Worm (Caenorhabditis elegans) whole organism, L1 larva: ENCODE data around the gene acl-3.

Source experiments
- C04F5.9 ChIP-seq: sonication (generic microtip); optimal IDR thresholded peaks from 2 replicates; lab custom pipeline; 2016; ENCODE audit warnings: missing genetic modification characterization, missing compliant biosample characterization
- C16A3.4 ChIP-seq: fragments of 150-350 bp; optimal IDR thresholded peaks from 2 replicates; lab custom pipeline; 2014; ENCODE audit warnings: missing biosample characterization, missing genetic modification characterization
- Y116A8C.19 ChIP-seq: sonication (generic microtip); optimal IDR thresholded peaks from 2 replicates; lab custom pipeline; 2016; ENCODE audit warnings: missing compliant biosample characterization, missing genetic modification characterization, borderline replicate concordance
- aly-2 ChIP-seq: fragments of 150-350 bp; optimal IDR thresholded peaks from 2 replicates; lab custom pipeline; 2014; ENCODE audit warnings: missing biosample characterization, missing genetic modification characterization
- ama-1 ChIP-seq: fragments of 150-350 bp; optimal IDR thresholded peaks from 2 replicates; lab custom pipeline; 2014
- ceh-63 ChIP-seq: fragments of 200-800 bp; sonication (Bioruptor generic); optimal IDR thresholded peaks from 2 replicates; lab custom pipeline; 2018; ENCODE audit warnings: mild to moderate bottlenecking, missing genetic modification characterization, missing compliant biosample characterization
- ceh-82 ChIP-seq, 3 experiments: fragments of 150-350 bp in 1 of 3; sonication (generic microtip) in 2 of 3; optimal IDR thresholded peaks; 2 replicates each; lab custom pipeline; 2014 to 2017; ENCODE audit warnings: missing biosample characterization in 3 of 3, missing genetic modification characterization in 3 of 3
- ceh-90 ChIP-seq: sonication (generic microtip); optimal IDR thresholded peaks from 2 replicates; lab custom pipeline; 2016; ENCODE audit warnings: missing genetic modification characterization, missing compliant biosample characterization
- dsc-1 ChIP-seq: sonication (generic microtip); optimal IDR thresholded peaks from 2 replicates; lab custom pipeline; 2016; ENCODE audit warnings: mild to moderate bottlenecking, missing genetic modification characterization, missing compliant biosample characterization
- efl-1 ChIP-seq, 4 experiments: fragments of 150-350 bp; optimal IDR thresholded peaks in 3 of 4; peaks in 1 of 4; 1 replicate in 1 of 4; 2 replicates in 3 of 4; lab custom pipeline; 2014; ENCODE audit warnings: missing biosample characterization in 2 of 4, missing genetic modification characterization in 2 of 4, missing genetic modification reagents in 2 of 4
- elt-2 ChIP-seq: sonication (generic microtip); optimal IDR thresholded peaks from 2 replicates; lab custom pipeline; 2016; ENCODE audit warnings: missing genetic modification characterization, mild to moderate bottlenecking, inconsistent platforms, missing compliant biosample characterization, missing genetic modification reagents
- fkh-10 ChIP-seq: sonication (generic microtip); optimal IDR thresholded peaks from 2 replicates; lab custom pipeline; 2017; ENCODE audit warnings: missing biosample characterization, missing genetic modification reagents, missing genetic modification characterization
- fkh-8 ChIP-seq: sonication (generic microtip); optimal IDR thresholded peaks from 2 replicates; lab custom pipeline; 2016; ENCODE audit warnings: mild to moderate bottlenecking, missing genetic modification characterization, missing compliant biosample characterization
- fos-1 ChIP-seq: fragments of 150-350 bp; optimal IDR thresholded peaks from 2 replicates; lab custom pipeline; 2014; ENCODE audit warnings: missing biosample characterization, missing genetic modification characterization
- hpl-2 ChIP-seq: fragments of 150-350 bp; optimal IDR thresholded peaks from 2 replicates; lab custom pipeline; 2014; ENCODE audit warnings: missing biosample characterization, missing genetic modification reagents, missing genetic modification characterization
- irx-1 ChIP-seq: sonication (generic microtip); optimal IDR thresholded peaks from 2 replicates; lab custom pipeline; 2016; ENCODE audit warnings: missing genetic modification characterization, missing compliant biosample characterization
- jun-1 ChIP-seq: fragments of 150-350 bp; optimal IDR thresholded peaks from 2 replicates; lab custom pipeline; 2014; ENCODE audit warnings: missing biosample characterization, missing genetic modification reagents, missing genetic modification characterization
- lin-13 ChIP-seq: fragments of 150-350 bp; optimal IDR thresholded peaks from 2 replicates; lab custom pipeline; 2014; ENCODE audit warnings: missing biosample characterization, missing genetic modification reagents, missing genetic modification characterization
- lin-14 ChIP-seq: fragments of 200-800 bp; sonication (Bioruptor generic); optimal IDR thresholded peaks from 2 replicates; lab custom pipeline; 2018; ENCODE audit warnings: mild to moderate bottlenecking, missing genetic modification characterization, moderate library complexity, missing compliant biosample characterization
- lin-39 ChIP-seq: fragments of 150-350 bp; optimal IDR thresholded peaks from 2 replicates; lab custom pipeline; 2014; ENCODE audit warnings: missing biosample characterization, missing genetic modification reagents, missing genetic modification characterization
- lir-3 ChIP-seq: sonication (generic microtip); optimal IDR thresholded peaks from 2 replicates; lab custom pipeline; 2016; ENCODE audit warnings: mild to moderate bottlenecking, missing genetic modification characterization, moderate library complexity, missing compliant biosample characterization; ENCODE audit not compliant: poor library complexity
- lsy-2 ChIP-seq, 2 experiments: fragments of 150-350 bp; optimal IDR thresholded peaks; 2 replicates each; lab custom pipeline; 2014; ENCODE audit warnings: missing biosample characterization in 2 of 2, missing genetic modification characterization in 2 of 2
- mef-2 ChIP-seq: fragments of 150-350 bp; optimal IDR thresholded peaks from 2 replicates; lab custom pipeline; 2014; ENCODE audit warnings: missing biosample characterization, missing genetic modification characterization
- nhr-19 ChIP-seq: fragments of 200-800 bp; sonication (Bioruptor generic); conservative IDR thresholded peaks from 2 replicates; pipeline ENCODE4 v1.3.6; 2022; ENCODE audit warnings: missing genetic modification characterization, missing compliant biosample characterization
- nhr-20 ChIP-seq: sonication (generic microtip); optimal IDR thresholded peaks from 2 replicates; lab custom pipeline; 2016; ENCODE audit warnings: mild to moderate bottlenecking, missing genetic modification characterization, missing compliant biosample characterization
- nhr-237 ChIP-seq: fragments of 150-350 bp; optimal IDR thresholded peaks from 2 replicates; lab custom pipeline; 2014; ENCODE audit warnings: missing biosample characterization, missing genetic modification characterization
- nhr-28 ChIP-seq: fragments of 150-350 bp; optimal IDR thresholded peaks from 2 replicates; lab custom pipeline; 2014; ENCODE audit warnings: missing biosample characterization, missing genetic modification characterization
- nhr-71 ChIP-seq: sonication (generic microtip); optimal IDR thresholded peaks from 2 replicates; lab custom pipeline; 2016; ENCODE audit warnings: mild to moderate bottlenecking, missing genetic modification characterization, moderate library complexity, missing compliant biosample characterization
- nhr-90 ChIP-seq: sonication (generic microtip); optimal IDR thresholded peaks from 2 replicates; lab custom pipeline; 2016; ENCODE audit warnings: mild to moderate bottlenecking, missing genetic modification characterization, missing compliant biosample characterization; ENCODE audit not compliant: poor library complexity
- rnt-1 ChIP-seq: sonication (generic microtip); optimal IDR thresholded peaks from 2 replicates; lab custom pipeline; 2016; ENCODE audit warnings: mild to moderate bottlenecking, missing genetic modification characterization, moderate library complexity, missing compliant biosample characterization
- snpc-4 ChIP-seq: fragments of 150-350 bp; optimal IDR thresholded peaks from 2 replicates; lab custom pipeline; 2014; ENCODE audit warnings: missing biosample characterization, missing genetic modification characterization
- tlp-1 ChIP-seq: fragments of 150-350 bp; optimal IDR thresholded peaks from 2 replicates; lab custom pipeline; 2014; ENCODE audit warnings: missing biosample characterization, missing genetic modification characterization
- unc-130 ChIP-seq: fragments of 150-350 bp; optimal IDR thresholded peaks from 2 replicates; lab custom pipeline; 2017; ENCODE audit warnings: missing biosample characterization, missing genetic modification characterization, inconsistent platforms
- unc-62 ChIP-seq: fragments of 150-350 bp; optimal IDR thresholded peaks from 2 replicates; lab custom pipeline; 2014; ENCODE audit warnings: missing biosample characterization, missing genetic modification reagents, missing genetic modification characterization
- ztf-4 ChIP-seq: fragments of 150-350 bp; optimal IDR thresholded peaks from 2 replicates; lab custom pipeline; 2014; ENCODE audit warnings: missing biosample characterization, missing genetic modification characterization

acl-3 gene

ce11 chrIV:11635437-11636408 lies 16.1 kb downstream of the acl-3 start, which contains the start of gene mars-1 (continued):
- TF ChIP-seq irx-1 (peak; percentile 64), mef-2 (no peak), lin-14 (GFP tag; lab: Kevin White, UChicago) (peak; percentile 84), snpc-4 (tag; lab: Kevin White, UChicago) (peak; percentile 17), hpl-2 (GFP tag; lab: Kevin White, UChicago) (peak; percentile 68), unc-62 (no peak), nhr-71 (tag; lab: Kevin White, UChicago) (peak; percentile 89), C16A3.4 (peak; percentile 89), ceh-63 (GFP tag; lab: Kevin White, UChicago) (peak; percentile 55), ztf-4 (tag; lab: Kevin White, UChicago) (peak; percentile 4), fkh-8 (peak; percentile 86), nhr-19 (peak; percentile 51), ceh-90 (peak; percentile 45), nhr-237 (tag; lab: Kevin White, UChicago) (peak; percentile 51), nhr-20 (tag; lab: Kevin White, UChicago) (peak; percentile 86)

ce11 chrIV:11631750-11632149 lies 20.1 kb downstream of the acl-3 start, which contains the start of gene F58B3.4:
F58B3.4 (minus strand) TSS chrIV:11631850.
- TF ChIP-seq lsy-2 (tag; optimal IDR thresholded peaks at IDR 0.05; lab: Kevin White, UChicago) (no peak), fkh-10 (GFP tag; lab: Kevin White, UChicago) (no peak), rnt-1 (no peak), hpl-2 (GFP tag; lab: Kevin White, UChicago) (no peak), lin-39 (tag; lab: Kevin White, UChicago) (no peak), lir-3 (tag; lab: Kevin White, UChicago) (no peak), ceh-63 (GFP tag; lab: Kevin White, UChicago) (no peak), elt-2 (tag; lab: Kevin White, UChicago) (no peak), fkh-8 (no peak), tlp-1 (tag; lab: Kevin White, UChicago) (no peak), nhr-28 (tag; lab: Kevin White, UChicago) (no peak), dsc-1 (no peak), nhr-71 (tag; lab: Kevin White, UChicago) (no peak), nhr-19 (no peak), mef-2 (no peak), lin-13 (no peak), ztf-4 (tag; lab: Kevin White, UChicago) (no peak)
- TF ChIP-seq, all 84 proteins: peak for 0

- TF ChIP-seq efl-1 (optimal IDR thresholded peaks at IDR 0.05; lab: Kevin White, UChicago) = no peak
- TF ChIP-seq efl-1 (GFP tag; optimal IDR thresholded peaks at IDR 0.05 in 1 of 2; lab: Kevin White, UChicago) = peak in 1 of 2 experiments; percentile 68
- no peak for TF ChIP-seq nhr-90 (tag; lab: Kevin White, UChicago)
- no peak for TF ChIP-seq fos-1 (tag; lab: Kevin White, UChicago)
- TF ChIP-seq, all 84 proteins: peak for 1
Measured at ce11 chrIV:11627847-11628246, 24.0 kb downstream of the acl-3 start, which contains the start of gene lys-6. lys-6 (minus strand) TSS chrIV:11627947.

- TF ChIP-seq ceh-82 (tag; optimal IDR thresholded peaks at IDR 0.05; lab: Kevin White, UChicago) (no peak), Y116A8C.19 (tag; lab: Kevin White, UChicago) (no peak), aly-2 (no peak), C04F5.9 (tag; lab: Kevin White, UChicago) (no peak), unc-130 (tag; lab: Kevin White, UChicago) (no peak), ama-1 (no peak), fkh-8 (no peak), jun-1 (tag; lab: Kevin White, UChicago) (no peak), nhr-28 (tag; lab: Kevin White, UChicago) (no peak), nhr-71 (tag; lab: Kevin White, UChicago) (no peak)
Measured at ce11 chrIV:11625482-11625881, 26.3 kb downstream of the acl-3 start, which contains the start of gene lys-5. lys-5 (minus strand) TSS chrIV:11625582.
